Fruit fly (Drosophila melanogaster) whole organism, wandering third instar larva: ENCODE data around the gene Pp2A-29B.

Experiments
- Abd-B ChIP-seq: fragments of >200 bp; optimal IDR thresholded peaks from 2 replicates; lab custom pipeline; 2017; ENCODE audit warnings: missing biosample characterization, missing genetic modification characterization
- CG32264 ChIP-seq: fragments of 200-800 bp; sonication (Bioruptor generic); optimal IDR thresholded peaks from 2 replicates; lab custom pipeline; 2016; ENCODE audit warnings: missing biosample characterization, missing genetic modification characterization
- CG9705 ChIP-seq: fragments of 200-800 bp; sonication (Bioruptor generic); optimal IDR thresholded peaks from 2 replicates; lab custom pipeline; 2018; ENCODE audit warnings: missing biosample characterization, mild to moderate bottlenecking, missing genetic modification characterization
- CrebA ChIP-seq: fragments of 200-800 bp; sonication (Bioruptor generic); optimal IDR thresholded peaks from 2 replicates; lab custom pipeline; 2016; ENCODE audit warnings: missing biosample characterization, mild to moderate bottlenecking, missing genetic modification characterization, borderline replicate concordance
- Dfd ChIP-seq: fragments of >200 bp; optimal IDR thresholded peaks from 2 replicates; lab custom pipeline; 2017; ENCODE audit warnings: missing biosample characterization, missing genetic modification characterization
- Dif ChIP-seq: fragments of 200-275, 200-300 bp; sonication (Bioruptor generic); optimal IDR thresholded peaks from 2 replicates; lab custom pipeline; 2018; ENCODE audit warnings: missing biosample characterization, missing genetic modification characterization; ENCODE audit not compliant: partially characterized antibody
- GATAd ChIP-seq: sonication (Bioruptor generic); optimal IDR thresholded peaks from 2 replicates; lab custom pipeline; 2016; ENCODE audit warnings: missing biosample characterization, missing genetic modification characterization
- HLH106 ChIP-seq: fragments of 200-800 bp; optimal IDR thresholded peaks from 3 replicates; lab custom pipeline; 2019; ENCODE audit warnings: missing biosample characterization, mild to moderate bottlenecking, missing genetic modification characterization, moderate library complexity
- Hnf4 ChIP-seq: fragments of 200-800 bp; sonication (Bioruptor generic); optimal IDR thresholded peaks from 2 replicates; lab custom pipeline; 2016; ENCODE audit warnings: missing biosample characterization, mild to moderate bottlenecking, missing genetic modification characterization
- Hr78 ChIP-seq: fragments of >200 bp; optimal IDR thresholded peaks from 2 replicates; lab custom pipeline; 2017; ENCODE audit warnings: missing biosample characterization, missing genetic modification characterization
- Hr83 ChIP-seq: fragments of 200-300 bp; sonication (Bioruptor generic); optimal IDR thresholded peaks from 2 replicates; lab custom pipeline; 2016; ENCODE audit warnings: missing biosample characterization, mild to moderate bottlenecking, missing genetic modification characterization, moderate library complexity; ENCODE audit not compliant: poor library complexity, severe bottlenecking
- Jra ChIP-seq: sonication (Bioruptor generic); optimal IDR thresholded peaks from 2 replicates; lab custom pipeline; 2016; ENCODE audit warnings: missing biosample characterization, missing genetic modification characterization
- Mio ChIP-seq: sonication (Bioruptor generic); optimal IDR thresholded peaks from 2 replicates; lab custom pipeline; 2016; ENCODE audit warnings: missing biosample characterization, missing genetic modification characterization
- Myc ChIP-seq: fragments of >200 bp; optimal IDR thresholded peaks from 2 replicates; lab custom pipeline; 2017
- N ChIP-seq: fragments of >200 bp; optimal IDR thresholded peaks from 2 replicates; lab custom pipeline; 2018; ENCODE audit warnings: missing biosample characterization, missing external identifiers, missing genetic modification characterization
- OdsH ChIP-seq: fragments of 200-800 bp; sonication (Bioruptor generic); optimal IDR thresholded peaks from 2 replicates; lab custom pipeline; 2016; ENCODE audit warnings: missing biosample characterization, mild to moderate bottlenecking, missing genetic modification characterization
- Rel ChIP-seq, 2 experiments: fragments of 200-800 bp; sonication (Bioruptor generic) in 1 of 2; optimal IDR thresholded peaks; 2 replicates in 1 of 2; 3 replicates in 1 of 2; lab custom pipeline; 2016 to 2019; ENCODE audit warnings: mild to moderate bottlenecking in 2 of 2, missing biosample characterization in 2 of 2, missing genetic modification characterization in 2 of 2, moderate library complexity in 1 of 2
- Sp1 ChIP-seq: fragments of 200-800 bp; sonication (Bioruptor generic); optimal IDR thresholded peaks from 3 replicates; lab custom pipeline; 2019; ENCODE audit warnings: missing biosample characterization, mild to moderate bottlenecking, missing genetic modification characterization, moderate library complexity
- Vsx2 ChIP-seq: fragments of 200-300, 225-300 bp; sonication (Bioruptor generic); optimal IDR thresholded peaks from 2 replicates; lab custom pipeline; 2018; ENCODE audit warnings: missing biosample characterization, missing genetic modification characterization; ENCODE audit not compliant: partially characterized antibody
- br ChIP-seq: fragments of 200-800 bp; sonication (Bioruptor generic); optimal IDR thresholded peaks from 2 replicates; lab custom pipeline; 2016; ENCODE audit warnings: missing biosample characterization, missing genetic modification characterization
- brk ChIP-seq: fragments of 200-800 bp; sonication (Bioruptor generic); optimal IDR thresholded peaks from 2 replicates; lab custom pipeline; 2016; ENCODE audit warnings: missing biosample characterization, mild to moderate bottlenecking, missing genetic modification characterization
- dl ChIP-seq, 2 experiments: fragments of 175-275, 200-275 bp in 1 of 2; fragments of 200-275 bp in 1 of 2; sonication (Bioruptor generic); optimal IDR thresholded peaks; lab custom pipeline; 2018; ENCODE audit warnings: mild to moderate bottlenecking in 2 of 2, missing biosample characterization in 2 of 2, missing genetic modification characterization in 2 of 2, moderate library complexity in 2 of 2; ENCODE audit not compliant: partially characterized antibody in 2 of 2, insufficient read depth in 1 of 2
- dmrt93B ChIP-seq: fragments of 200-800 bp; sonication (Bioruptor generic); optimal IDR thresholded peaks from 2 replicates; lab custom pipeline; 2018; ENCODE audit warnings: missing biosample characterization, mild to moderate bottlenecking, missing genetic modification characterization
- dsf ChIP-seq: sonication (Bioruptor generic); optimal IDR thresholded peaks from 2 replicates; lab custom pipeline; 2016; ENCODE audit warnings: missing biosample characterization, missing genetic modification characterization, borderline replicate concordance
- ey ChIP-seq: fragments of 200-800 bp; sonication (Bioruptor generic); optimal IDR thresholded peaks from 2 replicates; lab custom pipeline; 2016; ENCODE audit warnings: missing biosample characterization, missing genetic modification characterization
- foxo ChIP-seq, 2 experiments: fragments of 200-800 bp; sonication (Bioruptor generic); optimal IDR thresholded peaks; 2 replicates in 1 of 2; 3 replicates in 1 of 2; lab custom pipeline; 2016 to 2017; ENCODE audit warnings: missing biosample characterization in 2 of 2, missing genetic modification characterization in 2 of 2
- fru ChIP-seq: fragments of 200-800 bp; sonication (Bioruptor generic); optimal IDR thresholded peaks from 3 replicates; lab custom pipeline; 2016; ENCODE audit warnings: missing biosample characterization, mild to moderate bottlenecking, missing genetic modification characterization
- h ChIP-seq: fragments of 200-800 bp; sonication (Bioruptor generic); optimal IDR thresholded peaks from 3 replicates; lab custom pipeline; 2016; ENCODE audit warnings: missing biosample characterization, mild to moderate bottlenecking, missing genetic modification characterization
- jim ChIP-seq: fragments of 175-275, 200-325 bp; sonication (Bioruptor generic); optimal IDR thresholded peaks from 2 replicates; lab custom pipeline; 2016; ENCODE audit warnings: missing biosample characterization, mild to moderate bottlenecking, missing genetic modification characterization
- lola ChIP-seq: fragments of >200 bp; optimal IDR thresholded peaks from 2 replicates; lab custom pipeline; 2017; ENCODE audit warnings: missing biosample characterization, missing genetic modification characterization
- pan ChIP-seq: fragments of >200 bp; optimal IDR thresholded peaks from 2 replicates; lab custom pipeline; 2017
- psq ChIP-seq: fragments of 200-800 bp; sonication (Bioruptor generic); optimal IDR thresholded peaks from 3 replicates; lab custom pipeline; 2017; ENCODE audit warnings: missing biosample characterization, mild to moderate bottlenecking, missing genetic modification characterization, moderate library complexity
- rgr ChIP-seq: fragments of 200-800 bp; sonication (Bioruptor generic); optimal IDR thresholded peaks from 3 replicates; lab custom pipeline; 2016; ENCODE audit warnings: missing biosample characterization, mild to moderate bottlenecking, missing genetic modification characterization
- sage ChIP-seq: fragments of 200-800 bp; sonication (Bioruptor generic); optimal IDR thresholded peaks from 2 replicates; lab custom pipeline; 2016; ENCODE audit warnings: missing biosample characterization, mild to moderate bottlenecking, missing genetic modification characterization
- sv ChIP-seq: fragments of 200-800 bp; sonication (Bioruptor generic); optimal IDR thresholded peaks from 3 replicates; lab custom pipeline; 2016; ENCODE audit warnings: missing biosample characterization, missing genetic modification characterization
- tai ChIP-seq: sonication (Bioruptor generic); optimal IDR thresholded peaks from 2 replicates; lab custom pipeline; 2016; ENCODE audit warnings: missing biosample characterization, missing genetic modification characterization
- usp ChIP-seq: fragments of >200 bp; optimal IDR thresholded peaks from 2 replicates; lab custom pipeline; 2017; ENCODE audit warnings: missing biosample characterization, missing genetic modification characterization
- woc ChIP-seq: sonication (Bioruptor generic); optimal IDR thresholded peaks from 2 replicates; lab custom pipeline; 2016; ENCODE audit warnings: missing biosample characterization, mild to moderate bottlenecking, missing genetic modification characterization

Pp2A-29B gene

dm6 chr2L:8418113-8418885, 52.5 kb downstream of the Pp2A-29B start:
- TF ChIP-seq usp (GFP tag; lab: Kevin White, UChicago) (no peak), brk (GFP tag; lab: Kevin White, UChicago) (no peak), Myc (no peak), woc (GFP tag; lab: Kevin White, UChicago) (no peak)

dm6 chr2L:8419382-8419940, 53.6 kb downstream of the Pp2A-29B start:
- no peak for TF ChIP-seq sage (GFP tag; lab: Kevin White, UChicago)
- TF ChIP-seq sv (GFP tag; lab: Kevin White, UChicago) = no peak
- TF ChIP-seq Hnf4 (GFP tag; lab: Kevin White, UChicago) = no peak
- no peak for TF ChIP-seq Dif
- TF ChIP-seq dl (GFP tag; optimal IDR thresholded peaks at IDR 0.05; lab: Kevin White, UChicago; ENCODE audit: insufficient read depth in 1 of 2, partially characterized antibody in 2 of 2) = peak in 1 of 2 experiments; percentile 24
- TF ChIP-seq Jra = no peak
- no peak for TF ChIP-seq dmrt93B (GFP tag; lab: Kevin White, UChicago)
- TF ChIP-seq pan (lab: Kevin White, UChicago) = no peak
- no peak for TF ChIP-seq CG32264 (GFP tag; lab: Kevin White, UChicago)
- TF ChIP-seq Abd-B (GFP tag; lab: Kevin White, UChicago) = no peak
- no peak for TF ChIP-seq Mio
- TF ChIP-seq GATAd (GFP tag; lab: Kevin White, UChicago) = no peak
- no peak for TF ChIP-seq Myc
- no peak for TF ChIP-seq Vsx2
- TF ChIP-seq br = no peak
- TF ChIP-seq lola (GFP tag; lab: Kevin White, UChicago) = no peak
- no peak for TF ChIP-seq tai (GFP tag; lab: Kevin White, UChicago)
- TF ChIP-seq foxo (GFP tag; optimal IDR thresholded peaks at IDR 0.05; lab: Kevin White, UChicago) = no peak
- no peak for TF ChIP-seq woc (GFP tag; lab: Kevin White, UChicago)
- peak; percentile 85 for TF ChIP-seq psq (GFP tag; lab: Kevin White, UChicago)
- no peak for TF ChIP-seq jim (GFP tag; lab: Kevin White, UChicago)
- no peak for TF ChIP-seq Hr83 (GFP tag; lab: Kevin White, UChicago)
- TF ChIP-seq dsf = no peak
- TF ChIP-seq h (GFP tag; lab: Kevin White, UChicago) = no peak
- TF ChIP-seq CG9705 (GFP tag; lab: Kevin White, UChicago) = no peak
- no peak for TF ChIP-seq usp (GFP tag; lab: Kevin White, UChicago)
- no peak for TF ChIP-seq CrebA (GFP tag; lab: Kevin White, UChicago)
- TF ChIP-seq rgr = no peak
- no peak for TF ChIP-seq fru
- no peak for TF ChIP-seq Rel (GFP tag; optimal IDR thresholded peaks at IDR 0.05; lab: Kevin White, UChicago)
- peak; percentile 89 for TF ChIP-seq Rel (tag; optimal IDR thresholded peaks at IDR 0.05; lab: Kevin White, UChicago)
- TF ChIP-seq N (GFP tag; lab: Kevin White, UChicago) = no peak
- TF ChIP-seq ey (GFP tag; lab: Kevin White, UChicago) = no peak
- peak; percentile 21 for TF ChIP-seq Dfd (GFP tag; lab: Kevin White, UChicago)
- TF ChIP-seq OdsH (GFP tag; lab: Kevin White, UChicago) = no peak
- TF ChIP-seq brk (GFP tag; lab: Kevin White, UChicago) = no peak
- TF ChIP-seq HLH106 (tag; lab: Kevin White, UChicago) = no peak
- TF ChIP-seq Hr78 (GFP tag; lab: Kevin White, UChicago) = no peak
- peak; percentile 27 for TF ChIP-seq Sp1 (GFP tag; lab: Kevin White, UChicago)
